Worm (Caenorhabditis elegans) whole organism, midembryonic: ENCODE measurements around the gene pcs-1.

ENCODE experiments used
- T22C8.4 ChIP-seq: fragments of 200-800 bp; sonication (Bioruptor generic); IDR thresholded peaks from 2 replicates; pipeline ENCODE4 v1.3.6; 2022; ENCODE audit warnings: missing genetic modification characterization, missing compliant biosample characterization
- ref-1 ChIP-seq: fragments of 200-800 bp; sonication (Bioruptor generic); conservative IDR thresholded peaks from 2 replicates; pipeline ENCODE4 v1.3.6; 2022; ENCODE audit warnings: missing genetic modification reagents, missing genetic modification characterization, missing compliant biosample characterization
- tab-1 ChIP-seq: fragments of 200-800 bp; sonication (Bioruptor generic); IDR thresholded peaks from 2 replicates; pipeline ENCODE4 v1.3.6; 2022; ENCODE audit warnings: missing genetic modification characterization, missing compliant biosample characterization
- ztf-23 ChIP-seq: fragments of 200-800 bp; sonication (Bioruptor generic); IDR thresholded peaks from 2 replicates; pipeline ENCODE4 v1.3.6; 2022; ENCODE audit warnings: missing genetic modification reagents, missing genetic modification characterization, missing compliant biosample characterization

- no peak for TF ChIP-seq ref-1 (GFP tag; lab: Robert Waterston, UW)
- TF ChIP-seq tab-1 (GFP tag; lab: Robert Waterston, UW) = no peak
- TF ChIP-seq ztf-23 (GFP tag; lab: Robert Waterston, UW) = no peak
- TF ChIP-seq T22C8.4 (GFP tag; lab: Robert Waterston, UW) = no peak
These were observed 41.6 kb downstream of the pcs-1 start for ce11 chrII:11535924-11536323.
